Worm (Caenorhabditis elegans) whole organism, midembryonic: ENCODE results near the gene faah-3.
A peak's percentile ranks its signal among the peaks of the same experiment; 100 is the strongest.

Source experiments
- T22C8.4 ChIP-seq: fragments of 200-800 bp; sonication (Bioruptor generic); IDR thresholded peaks from 2 replicates; pipeline ENCODE4 v1.3.6; 2022; ENCODE audit warnings: missing genetic modification characterization, missing compliant biosample characterization
- cog-1 ChIP-seq: sonication (generic microtip); optimal IDR thresholded peaks from 2 replicates; lab custom pipeline; 2016; ENCODE audit warnings: missing genetic modification characterization, missing compliant biosample characterization
- flt-1 ChIP-seq: fragments of 200-800 bp; sonication (Bioruptor generic); IDR thresholded peaks from 2 replicates; pipeline ENCODE4 v1.3.6; 2022; ENCODE audit warnings: missing genetic modification characterization, missing compliant biosample characterization
- klf-2 ChIP-seq: fragments of 200-800 bp; sonication (Bioruptor generic); conservative IDR thresholded peaks from 2 replicates; pipeline ENCODE4 v1.3.6; 2022; ENCODE audit warnings: missing genetic modification reagents, missing genetic modification characterization, missing compliant biosample characterization
- med-1 ChIP-seq: sonication (generic microtip); optimal IDR thresholded peaks from 2 replicates; lab custom pipeline; 2017; ENCODE audit warnings: missing genetic modification characterization, mild to moderate bottlenecking, missing compliant biosample characterization, antibody characterized with exemption, missing genetic modification reagents; ENCODE audit not compliant: insufficient read depth
- ref-1 ChIP-seq: fragments of 200-800 bp; sonication (Bioruptor generic); conservative IDR thresholded peaks from 2 replicates; pipeline ENCODE4 v1.3.6; 2022; ENCODE audit warnings: missing genetic modification reagents, missing genetic modification characterization, missing compliant biosample characterization
- tab-1 ChIP-seq: fragments of 200-800 bp; sonication (Bioruptor generic); IDR thresholded peaks from 2 replicates; pipeline ENCODE4 v1.3.6; 2022; ENCODE audit warnings: missing genetic modification characterization, missing compliant biosample characterization
- ztf-23 ChIP-seq: fragments of 200-800 bp; sonication (Bioruptor generic); IDR thresholded peaks from 2 replicates; pipeline ENCODE4 v1.3.6; 2022; ENCODE audit warnings: missing genetic modification reagents, missing genetic modification characterization, missing compliant biosample characterization
- ztf-29 ChIP-seq: fragments of 200-800 bp; sonication (Bioruptor generic); IDR thresholded peaks from 2 replicates; pipeline ENCODE4 v1.3.6; 2022; ENCODE audit warnings: missing genetic modification reagents, missing genetic modification characterization, missing compliant biosample characterization

The faah-3 gene

DNA sequence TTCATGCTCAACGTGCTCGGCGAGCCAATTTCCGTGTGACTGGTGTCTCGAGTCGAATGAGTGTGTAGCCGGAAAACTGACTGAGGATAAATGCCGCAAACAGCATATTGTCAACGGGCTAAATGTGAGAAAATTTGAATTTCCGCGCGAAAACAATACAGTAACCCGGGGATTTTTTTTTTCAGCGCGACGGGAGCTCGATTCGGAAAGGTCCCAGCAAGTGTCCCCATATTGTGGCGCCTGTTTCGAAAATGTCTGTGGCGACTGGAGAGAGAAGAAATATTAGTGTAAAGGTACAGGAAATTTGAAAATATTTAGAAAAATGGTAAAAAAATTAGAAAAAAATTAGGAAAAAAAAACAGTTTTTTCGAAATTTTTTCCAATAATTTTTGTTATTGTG is 25.7 kb upstream of the faah-3 start:
- TF ChIP-seq med-1 (GFP tag; lab: Kevin White, UChicago) = no peak
- TF ChIP-seq klf-2 (GFP tag; lab: Robert Waterston, UW) = no peak

DNA sequence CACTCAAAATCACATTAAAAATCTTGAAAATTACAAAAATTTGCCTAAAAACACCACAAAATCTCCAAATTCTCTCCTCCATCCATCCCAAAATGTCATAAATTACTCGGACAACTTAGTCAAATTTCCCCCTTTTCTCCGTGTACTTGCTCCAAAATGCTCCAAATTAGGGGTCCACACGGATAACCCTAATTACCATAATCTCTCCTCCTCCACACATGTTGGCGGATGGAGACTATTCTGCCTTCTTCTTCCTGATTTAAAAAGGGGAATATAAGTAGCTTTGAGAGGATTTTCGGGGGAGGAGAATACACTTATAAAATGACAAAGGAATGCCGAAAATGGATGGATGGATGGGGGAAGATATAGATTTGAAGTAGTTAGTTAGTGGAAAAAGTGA is 16.4 kb upstream of the faah-3 start:
- TF ChIP-seq cog-1 (tag; lab: Kevin White, UChicago) (no peak), ztf-23 (GFP tag; lab: Robert Waterston, UW) (no peak), tab-1 (GFP tag; lab: Robert Waterston, UW) (no peak), med-1 (GFP tag; lab: Kevin White, UChicago) (no peak), flt-1 (GFP tag; lab: Robert Waterston, UW) (no peak)

DNA sequence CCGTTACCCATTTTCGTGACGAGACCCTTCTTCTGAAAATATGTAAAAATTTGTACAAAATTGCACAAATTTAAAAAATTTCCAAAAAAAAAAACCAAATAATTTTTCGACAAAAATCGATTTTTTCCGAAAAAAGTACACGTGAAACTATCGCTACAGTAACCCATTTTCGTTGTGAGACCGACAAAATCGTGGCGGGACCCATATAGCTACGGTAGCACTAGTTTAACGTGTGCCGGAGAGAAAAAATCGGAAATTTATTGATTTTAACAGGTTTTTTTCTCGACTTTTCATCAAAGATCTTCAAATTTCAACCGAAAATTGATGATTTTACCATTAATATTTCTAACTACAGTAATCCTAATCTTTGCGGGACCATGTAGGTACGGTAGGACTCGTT is 14.7 kb upstream of the faah-3 start:
- no peak for TF ChIP-seq ztf-29 (GFP tag; lab: Robert Waterston, UW)
- TF ChIP-seq ref-1 (GFP tag; lab: Robert Waterston, UW) = no peak
- TF ChIP-seq cog-1 (tag; lab: Kevin White, UChicago) = no peak
- TF ChIP-seq klf-2 (GFP tag; lab: Robert Waterston, UW) = no peak
- TF ChIP-seq flt-1 (GFP tag; lab: Robert Waterston, UW) = no peak
- TF ChIP-seq med-1 (GFP tag; lab: Kevin White, UChicago) = no peak
- 0 out of 2 replicates have a peak, but pooled peaks have one; percentile 3 for TF ChIP-seq T22C8.4 (GFP tag; lab: Robert Waterston, UW)
- no peak for TF ChIP-seq tab-1 (GFP tag; lab: Robert Waterston, UW)
- TF ChIP-seq ztf-23 (GFP tag; lab: Robert Waterston, UW) = no peak

DNA sequence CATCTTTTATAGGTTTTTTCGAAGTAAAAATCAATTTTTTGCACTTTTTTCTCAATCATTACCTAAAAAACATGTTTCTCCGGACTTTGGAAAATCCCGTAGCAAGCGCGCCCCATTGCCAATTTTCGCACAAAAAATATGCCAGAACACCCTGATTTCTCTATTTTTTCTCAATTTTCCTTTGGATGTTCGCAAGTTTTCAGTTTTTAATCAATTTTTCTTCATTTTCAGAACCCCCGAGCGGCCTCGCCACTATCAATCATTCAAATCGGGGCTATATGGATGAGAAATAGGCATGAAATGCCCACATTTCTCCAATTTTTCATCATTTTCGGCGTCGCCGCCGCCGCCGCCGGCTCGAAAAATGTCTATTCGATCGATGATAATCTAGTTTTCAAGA is 13.8 kb upstream of the faah-3 start, which contains the start of gene plx-1:
Gene plx-1, plus strand, starts transcription at position 301 of the 400 bp plus-strand sequence.
- no peak for TF ChIP-seq klf-2 (GFP tag; lab: Robert Waterston, UW)
- TF ChIP-seq T22C8.4 (GFP tag; lab: Robert Waterston, UW) = no peak
- TF ChIP-seq ztf-29 (GFP tag; lab: Robert Waterston, UW) = no peak
- TF ChIP-seq ztf-23 (GFP tag; lab: Robert Waterston, UW) = no peak
- no peak for TF ChIP-seq cog-1 (tag; lab: Kevin White, UChicago)
- TF ChIP-seq tab-1 (GFP tag; lab: Robert Waterston, UW) = no peak

DNA sequence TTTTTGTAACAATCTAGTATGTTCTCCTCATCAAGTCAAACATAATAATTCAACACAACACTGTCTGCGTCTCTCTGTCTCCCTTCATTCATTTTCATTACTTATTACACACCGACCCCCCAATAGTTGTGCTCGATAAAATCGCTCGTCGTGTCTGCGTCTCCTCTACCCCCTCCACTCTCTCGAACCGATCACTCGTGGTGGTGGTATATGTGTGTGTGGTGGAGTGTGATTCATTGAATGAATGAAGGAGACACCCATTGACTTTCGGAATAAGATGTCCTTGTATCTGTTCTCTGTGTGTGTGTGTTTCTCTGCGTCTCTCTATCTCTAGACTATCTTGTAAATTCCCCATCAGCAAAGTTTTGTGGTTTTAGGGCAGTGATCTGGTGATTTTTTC is 12.4 kb upstream of the faah-3 start:
- peak; percentile 57 for TF ChIP-seq cog-1 (tag; lab: Kevin White, UChicago)
- TF ChIP-seq klf-2 (GFP tag; lab: Robert Waterston, UW) = no peak

DNA sequence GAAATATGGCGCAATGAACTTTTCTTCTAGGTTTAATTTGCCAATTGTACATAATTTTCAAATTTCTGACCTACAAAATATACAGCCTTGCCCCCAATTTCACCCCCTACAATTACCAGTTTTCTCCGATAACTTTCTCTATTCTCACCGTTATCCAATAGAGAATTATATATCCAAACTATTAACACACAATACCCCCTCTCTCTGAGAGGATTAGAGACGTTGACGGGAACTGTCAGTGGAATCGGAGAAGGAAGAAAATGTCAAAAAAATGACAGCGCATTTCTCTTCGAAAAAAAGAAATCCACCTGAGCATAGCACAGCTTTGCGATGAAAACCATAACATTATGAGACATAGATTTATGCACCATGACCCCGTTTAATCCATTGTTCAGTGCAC is 7.7 kb upstream of the faah-3 start:
- TF ChIP-seq med-1 (GFP tag; lab: Kevin White, UChicago) = no peak
- TF ChIP-seq tab-1 (GFP tag; lab: Robert Waterston, UW) = no peak
- no peak for TF ChIP-seq klf-2 (GFP tag; lab: Robert Waterston, UW)
- no peak for TF ChIP-seq cog-1 (tag; lab: Kevin White, UChicago)
- no peak for TF ChIP-seq ref-1 (GFP tag; lab: Robert Waterston, UW)
- TF ChIP-seq flt-1 (GFP tag; lab: Robert Waterston, UW) = no peak
- TF ChIP-seq ztf-29 (GFP tag; lab: Robert Waterston, UW) = no peak
- TF ChIP-seq ztf-23 (GFP tag; lab: Robert Waterston, UW) = no peak
- no peak for TF ChIP-seq T22C8.4 (GFP tag; lab: Robert Waterston, UW)

DNA sequence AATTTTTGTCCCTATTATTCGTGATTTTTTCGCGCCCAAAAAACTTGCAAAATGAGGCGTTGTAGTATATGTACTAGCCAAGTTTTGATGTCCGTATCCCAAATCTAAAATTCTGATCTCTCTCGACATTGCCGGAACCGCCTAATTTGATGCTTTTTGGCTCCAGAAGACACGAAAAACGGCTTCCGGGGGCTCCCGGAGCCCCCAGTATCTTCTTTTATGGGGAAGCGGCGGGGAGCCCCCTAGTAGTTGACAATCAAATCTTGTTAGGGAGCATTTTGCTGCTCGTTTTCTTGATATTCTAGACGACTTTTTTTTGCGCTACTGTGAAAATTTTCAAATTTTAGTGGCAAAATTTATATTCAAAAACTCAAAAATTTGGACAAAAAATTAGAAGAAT is 6.1 kb upstream of the faah-3 start:
- no peak for TF ChIP-seq flt-1 (GFP tag; lab: Robert Waterston, UW)
- TF ChIP-seq tab-1 (GFP tag; lab: Robert Waterston, UW) = no peak
- TF ChIP-seq med-1 (GFP tag; lab: Kevin White, UChicago) = no peak
- no peak for TF ChIP-seq ztf-29 (GFP tag; lab: Robert Waterston, UW)
- no peak for TF ChIP-seq ztf-23 (GFP tag; lab: Robert Waterston, UW)
- no peak for TF ChIP-seq cog-1 (tag; lab: Kevin White, UChicago)
- TF ChIP-seq klf-2 (GFP tag; lab: Robert Waterston, UW) = no peak
- TF ChIP-seq ref-1 (GFP tag; lab: Robert Waterston, UW) = no peak
- no peak for TF ChIP-seq T22C8.4 (GFP tag; lab: Robert Waterston, UW)

DNA sequence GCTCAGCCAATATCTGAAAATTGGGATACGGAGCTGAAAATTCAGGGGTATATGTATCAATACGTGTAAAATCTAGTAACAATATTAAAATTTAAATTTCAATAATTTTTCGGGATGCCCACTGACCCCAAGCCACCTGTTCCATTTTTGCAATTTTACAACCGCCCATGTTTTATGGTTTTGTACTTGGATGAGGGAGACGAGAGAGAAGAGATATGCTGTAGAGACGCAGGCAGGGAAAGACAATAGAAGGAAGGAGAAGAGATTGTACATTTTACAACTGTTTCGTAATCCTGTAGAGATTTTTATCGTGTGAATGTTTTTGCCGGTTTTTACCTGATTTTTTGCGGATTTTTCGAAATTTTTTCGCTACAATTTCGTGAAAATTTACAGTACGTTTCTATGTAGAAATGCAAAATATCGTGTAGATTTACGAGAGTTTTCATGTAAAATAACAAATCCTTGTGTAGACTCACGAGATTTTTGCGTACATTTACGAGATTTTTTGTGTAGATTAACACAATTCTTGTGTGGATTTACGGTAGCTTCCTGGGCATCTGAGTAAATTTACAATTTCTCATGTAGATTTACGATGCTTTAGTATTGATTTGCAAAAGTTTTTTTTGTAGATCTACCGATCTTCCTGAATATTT is 4.6 kb upstream of the faah-3 start:
- no peak for TF ChIP-seq ztf-23 (GFP tag; lab: Robert Waterston, UW)
- TF ChIP-seq cog-1 (tag; lab: Kevin White, UChicago) = peak; percentile 2
- TF ChIP-seq tab-1 (GFP tag; lab: Robert Waterston, UW) = no peak
- no peak for TF ChIP-seq ref-1 (GFP tag; lab: Robert Waterston, UW)
- TF ChIP-seq klf-2 (GFP tag; lab: Robert Waterston, UW) = no peak

DNA sequence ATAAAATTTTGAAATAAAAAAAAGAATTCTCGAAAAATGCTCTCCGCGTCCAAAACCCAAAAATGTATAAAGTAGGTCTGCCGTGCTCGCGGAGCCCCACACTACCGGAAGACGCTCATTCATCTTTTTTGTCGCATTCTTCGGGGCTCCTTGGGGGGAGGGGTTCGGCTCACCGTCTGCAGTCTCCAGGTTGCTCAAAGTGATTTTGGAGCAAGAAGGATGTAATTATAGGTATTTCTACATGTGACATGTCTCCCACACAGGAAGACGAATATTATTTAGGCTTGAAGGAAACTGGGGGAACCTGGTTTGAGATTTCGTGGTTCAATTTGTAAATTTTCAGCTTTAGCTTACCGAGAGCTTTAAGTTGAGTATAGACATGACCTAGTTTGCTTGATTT is 9.7 kb downstream of the faah-3 start, which contains the start of gene F58H7.1:
Gene F58H7.1, minus strand, starts transcription at position 101 of the 400 bp plus-strand sequence.
- TF ChIP-seq flt-1 (GFP tag; lab: Robert Waterston, UW) = no peak

DNA sequence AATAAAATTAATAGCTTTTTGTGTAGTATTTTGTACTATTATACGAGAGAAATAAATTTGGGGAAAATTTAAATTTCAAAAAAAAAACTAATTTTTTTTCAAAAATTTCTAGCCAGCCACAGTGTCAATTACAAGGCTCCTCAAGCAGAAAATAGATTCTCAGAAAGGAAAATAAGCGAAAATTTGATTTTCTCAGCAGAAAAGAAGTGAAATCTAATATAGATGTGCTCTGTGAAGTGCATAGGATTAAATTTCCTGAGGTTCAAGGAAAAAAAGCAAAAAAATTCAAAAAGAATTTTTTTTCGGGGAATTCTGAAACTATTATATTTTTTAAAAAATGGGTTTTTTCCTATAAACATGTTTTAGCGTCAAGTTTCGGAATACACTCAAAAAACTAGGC is 17.9 kb downstream of the faah-3 start:
- TF ChIP-seq T22C8.4 (GFP tag; lab: Robert Waterston, UW) (no peak), flt-1 (GFP tag; lab: Robert Waterston, UW) (no peak), cog-1 (tag; lab: Kevin White, UChicago) (no peak), klf-2 (GFP tag; lab: Robert Waterston, UW) (no peak), ztf-29 (GFP tag; lab: Robert Waterston, UW) (no peak)
